Worm (Caenorhabditis elegans) whole organism, midembryonic: ENCODE measurements around the gene F20C5.11.
"Not testable (repeated sequence)": the region's sequence is repeated elsewhere in the genome, so short reads cannot be mapped to it uniquely, and the experiment has no call there.

Experiments used
- T22C8.4 ChIP-seq: fragments of 200-800 bp; sonication (Bioruptor generic); IDR thresholded peaks from 2 replicates; pipeline ENCODE4 v1.3.6; 2022; ENCODE audit warnings: missing genetic modification characterization, missing compliant biosample characterization
- cog-1 ChIP-seq: sonication (generic microtip); optimal IDR thresholded peaks from 2 replicates; lab custom pipeline; 2016; ENCODE audit warnings: missing genetic modification characterization, missing compliant biosample characterization
- flt-1 ChIP-seq: fragments of 200-800 bp; sonication (Bioruptor generic); IDR thresholded peaks from 2 replicates; pipeline ENCODE4 v1.3.6; 2022; ENCODE audit warnings: missing genetic modification characterization, missing compliant biosample characterization
- klf-2 ChIP-seq: fragments of 200-800 bp; sonication (Bioruptor generic); conservative IDR thresholded peaks from 2 replicates; pipeline ENCODE4 v1.3.6; 2022; ENCODE audit warnings: missing genetic modification reagents, missing genetic modification characterization, missing compliant biosample characterization
- med-1 ChIP-seq: sonication (generic microtip); optimal IDR thresholded peaks from 2 replicates; lab custom pipeline; 2017; ENCODE audit warnings: missing genetic modification characterization, mild to moderate bottlenecking, missing compliant biosample characterization, antibody characterized with exemption, missing genetic modification reagents; ENCODE audit not compliant: insufficient read depth
- ref-1 ChIP-seq: fragments of 200-800 bp; sonication (Bioruptor generic); conservative IDR thresholded peaks from 2 replicates; pipeline ENCODE4 v1.3.6; 2022; ENCODE audit warnings: missing genetic modification reagents, missing genetic modification characterization, missing compliant biosample characterization
- tab-1 ChIP-seq: fragments of 200-800 bp; sonication (Bioruptor generic); IDR thresholded peaks from 2 replicates; pipeline ENCODE4 v1.3.6; 2022; ENCODE audit warnings: missing genetic modification characterization, missing compliant biosample characterization
- ztf-23 ChIP-seq: fragments of 200-800 bp; sonication (Bioruptor generic); IDR thresholded peaks from 2 replicates; pipeline ENCODE4 v1.3.6; 2022; ENCODE audit warnings: missing genetic modification reagents, missing genetic modification characterization, missing compliant biosample characterization
- ztf-29 ChIP-seq: fragments of 200-800 bp; sonication (Bioruptor generic); IDR thresholded peaks from 2 replicates; pipeline ENCODE4 v1.3.6; 2022; ENCODE audit warnings: missing genetic modification reagents, missing genetic modification characterization, missing compliant biosample characterization

F20C5.11 gene

ce11 chrIV:8761896-8762295, at the start of gene F20C5.11, which contains the start of gene klp-11:
Gene F20C5.11 (minus strand): TSS chrIV:8761996.
Gene klp-11 (minus strand): TSS chrIV:8762066.
- TF ChIP-seq T22C8.4 (GFP tag; lab: Robert Waterston, UW) (no peak), flt-1 (GFP tag; lab: Robert Waterston, UW) (no peak), ztf-23 (GFP tag; lab: Robert Waterston, UW) (no peak), ztf-29 (GFP tag; lab: Robert Waterston, UW) (no peak), med-1 (GFP tag; lab: Kevin White, UChicago) (no peak), ref-1 (GFP tag; lab: Robert Waterston, UW) (no peak), cog-1 (tag; lab: Kevin White, UChicago) (no peak), klf-2 (no peak), tab-1 (GFP tag; lab: Robert Waterston, UW) (no peak)

- TF ChIP-seq tab-1 (GFP tag; lab: Robert Waterston, UW) (no peak), ref-1 (GFP tag; lab: Robert Waterston, UW) (no peak), klf-2 (no peak), T22C8.4 (GFP tag; lab: Robert Waterston, UW) (no peak), cog-1 (tag; lab: Kevin White, UChicago) (no peak), ztf-23 (GFP tag; lab: Robert Waterston, UW) (no peak), ztf-29 (GFP tag; lab: Robert Waterston, UW) (no peak), med-1 (GFP tag; lab: Kevin White, UChicago) (no peak)
Observed at ce11 chrIV:8807327-8807726, 45.5 kb upstream of the F20C5.11 start.

- TF ChIP-seq cog-1 (tag; lab: Kevin White, UChicago) (no peak), tab-1 (GFP tag; lab: Robert Waterston, UW) (no peak), med-1 (GFP tag; lab: Kevin White, UChicago) (no peak), T22C8.4 (GFP tag; lab: Robert Waterston, UW) (no peak), ref-1 (GFP tag; lab: Robert Waterston, UW) (no peak), klf-2 (no peak), ztf-29 (GFP tag; lab: Robert Waterston, UW) (no peak), ztf-23 (GFP tag; lab: Robert Waterston, UW) (no peak), flt-1 (GFP tag; lab: Robert Waterston, UW) (no peak)
Observed at ce11 chrIV:8798255-8798654, 36.5 kb upstream of the F20C5.11 start, which contains the start of gene clec-182. Gene clec-182 (minus strand): TSS chrIV:8798355.

- TF ChIP-seq ztf-23 (GFP tag; lab: Robert Waterston, UW) (no peak), med-1 (GFP tag; lab: Kevin White, UChicago) (no peak), T22C8.4 (GFP tag; lab: Robert Waterston, UW) (no peak), flt-1 (GFP tag; lab: Robert Waterston, UW) (no peak), cog-1 (tag; lab: Kevin White, UChicago) (no peak), ref-1 (GFP tag; lab: Robert Waterston, UW) (no peak), ztf-29 (GFP tag; lab: Robert Waterston, UW) (no peak)
Observed at ce11 chrIV:8796246-8796645, 34.5 kb upstream of the F20C5.11 start.

ce11 chrIV:8794895-8795665, 33.3 kb upstream of the F20C5.11 start:
- TF ChIP-seq T22C8.4 (GFP tag; lab: Robert Waterston, UW) (no peak), tab-1 (GFP tag; lab: Robert Waterston, UW) (no peak), cog-1 (tag; lab: Kevin White, UChicago) (no peak), med-1 (GFP tag; lab: Kevin White, UChicago) (no peak), flt-1 (GFP tag; lab: Robert Waterston, UW) (no peak), ref-1 (GFP tag; lab: Robert Waterston, UW) (no peak), ztf-23 (GFP tag; lab: Robert Waterston, UW) (no peak), ztf-29 (GFP tag; lab: Robert Waterston, UW) (no peak), klf-2 (no peak)

- TF ChIP-seq ztf-29 (GFP tag; lab: Robert Waterston, UW) (no peak), tab-1 (GFP tag; lab: Robert Waterston, UW) (no peak), cog-1 (tag; lab: Kevin White, UChicago) (no peak), klf-2 (no peak)
Observed at ce11 chrIV:8793223-8793622, 31.4 kb upstream of the F20C5.11 start.

- no peak for TF ChIP-seq flt-1 (GFP tag; lab: Robert Waterston, UW)
- TF ChIP-seq ztf-23 (GFP tag; lab: Robert Waterston, UW), result no peak
- TF ChIP-seq ref-1 (GFP tag; lab: Robert Waterston, UW), result no peak
- TF ChIP-seq T22C8.4 (GFP tag; lab: Robert Waterston, UW), result no peak
- no peak for TF ChIP-seq med-1 (GFP tag; lab: Kevin White, UChicago)
- TF ChIP-seq ztf-29 (GFP tag; lab: Robert Waterston, UW), result no peak
- TF ChIP-seq cog-1 (tag; lab: Kevin White, UChicago), result no peak
- no peak for TF ChIP-seq tab-1 (GFP tag; lab: Robert Waterston, UW)
- TF ChIP-seq klf-2, result no peak
Observed at ce11 chrIV:8792808-8793207, 31.0 kb upstream of the F20C5.11 start, which contains the start of gene C33D9.3. Gene C33D9.3 (minus strand): TSS chrIV:8792908.

- TF ChIP-seq ref-1 (GFP tag; lab: Robert Waterston, UW) (no peak), flt-1 (GFP tag; lab: Robert Waterston, UW) (no peak), T22C8.4 (GFP tag; lab: Robert Waterston, UW) (no peak), tab-1 (GFP tag; lab: Robert Waterston, UW) (no peak), ztf-29 (GFP tag; lab: Robert Waterston, UW) (no peak), med-1 (GFP tag; lab: Kevin White, UChicago) (no peak)
Observed at ce11 chrIV:8790144-8790543, 28.3 kb upstream of the F20C5.11 start, which contains the start of gene sru-35. Gene sru-35 (minus strand): TSS chrIV:8790244.

ce11 chrIV:8788048-8788447, 26.3 kb upstream of the F20C5.11 start, which contains the start of gene C33D9.10:
Gene C33D9.10 (minus strand): TSS chrIV:8788148.
- TF ChIP-seq med-1 (GFP tag; lab: Kevin White, UChicago); cog-1 (tag; lab: Kevin White, UChicago); tab-1 (GFP tag; lab: Robert Waterston, UW): not testable (repeated sequence)
